Worm (Caenorhabditis elegans): ENCODE measurements around the gene tbb-4.

- TF ChIP-seq klf-2 (GFP tag; conservative IDR thresholded peaks at IDR 0.05) (no peak), T22C8.4 (GFP tag; IDR thresholded peaks at IDR 0.05) (no peak), med-1 (GFP tag; optimal IDR thresholded peaks at IDR 0.05; ENCODE audit: insufficient read depth) (no peak), flt-1 (GFP tag; IDR thresholded peaks at IDR 0.05) (no peak), tab-1 (GFP tag; IDR thresholded peaks at IDR 0.05) (no peak)
Observed at ce11 chrX:9446177-9446694, 9.5 kb upstream of the tbb-4 start, which contains the start of gene ZK899.1.

Measured in whole organism, midembryonic.